Fruit fly (Drosophila melanogaster) whole organism, adult: Measurements from ENCODE around the gene Appl.
"Not testable (repeated sequence)": the region's sequence is repeated elsewhere in the genome, so short reads cannot be mapped to it uniquely, and the experiment has no call there.

ENCODE experiments used
- CG11617 ChIP-seq: fragments of 200-800 bp; sonication (Bioruptor generic); optimal IDR thresholded peaks from 2 replicates; lab custom pipeline; 2017; ENCODE audit warnings: mild to moderate bottlenecking, missing biosample characterization, missing genetic modification reagents, missing genetic modification characterization
- CG12768 ChIP-seq: fragments of 200-800 bp; sonication (Bioruptor generic); optimal IDR thresholded peaks from 2 replicates; lab custom pipeline; 2017; ENCODE audit warnings: missing biosample characterization, missing genetic modification characterization, mild to moderate bottlenecking, moderate library complexity, missing genetic modification reagents
- CG14711 ChIP-seq: fragments of 200-800 bp; sonication (Bioruptor generic); optimal IDR thresholded peaks from 2 replicates; lab custom pipeline; 2018; ENCODE audit warnings: missing biosample characterization, mild to moderate bottlenecking, missing genetic modification characterization, moderate library complexity
- CG1620 ChIP-seq: fragments of 200-800 bp; sonication (Bioruptor generic); optimal IDR thresholded peaks from 2 replicates; lab custom pipeline; 2016; ENCODE audit warnings: missing biosample characterization, missing genetic modification characterization
- CG33017 ChIP-seq: fragments of 200-800 bp; sonication (Bioruptor generic); optimal IDR thresholded peaks from 2 replicates; lab custom pipeline; 2018; ENCODE audit warnings: missing biosample characterization, mild to moderate bottlenecking, missing genetic modification characterization, moderate library complexity
- CG5204 ChIP-seq: fragments of 200-800 bp; sonication (Bioruptor generic); optimal IDR thresholded peaks from 2 replicates; lab custom pipeline; 2016; ENCODE audit warnings: missing biosample characterization, missing genetic modification characterization
- CG7045 ChIP-seq: fragments of 200-800 bp; sonication (Bioruptor generic); optimal IDR thresholded peaks from 2 replicates; lab custom pipeline; 2017; ENCODE audit warnings: missing biosample characterization, mild to moderate bottlenecking, missing genetic modification characterization
- CG7101 ChIP-seq: fragments of 200-800 bp; sonication (Bioruptor generic); optimal IDR thresholded peaks from 2 replicates; lab custom pipeline; 2018; ENCODE audit warnings: missing biosample characterization, mild to moderate bottlenecking, missing genetic modification characterization, moderate library complexity
- Clk ChIP-seq: fragments of 200-800 bp; sonication (Bioruptor generic); optimal IDR thresholded peaks from 2 replicates; lab custom pipeline; 2017; ENCODE audit warnings: missing biosample characterization, missing genetic modification characterization
- Crg-1 ChIP-seq: fragments of 200-800 bp; sonication (Bioruptor generic); optimal IDR thresholded peaks from 2 replicates; lab custom pipeline; 2016; ENCODE audit warnings: missing biosample characterization, missing genetic modification characterization
- Hr96 ChIP-seq: fragments of 200-800 bp; sonication (Bioruptor generic); optimal IDR thresholded peaks from 2 replicates; lab custom pipeline; 2016; ENCODE audit warnings: missing biosample characterization, missing genetic modification characterization
- Mnt ChIP-seq: fragments of 200-800 bp; sonication (Bioruptor generic); optimal IDR thresholded peaks from 2 replicates; lab custom pipeline; 2016; ENCODE audit warnings: missing biosample characterization, mild to moderate bottlenecking, missing genetic modification characterization
- bab1 ChIP-seq: fragments of 200-800 bp; sonication (Bioruptor generic); optimal IDR thresholded peaks from 3 replicates; lab custom pipeline; 2019; ENCODE audit warnings: missing biosample characterization, mild to moderate bottlenecking, missing genetic modification characterization, moderate library complexity
- cic ChIP-seq: fragments of 200-800 bp; sonication (Bioruptor generic); optimal IDR thresholded peaks from 2 replicates; lab custom pipeline; 2017; ENCODE audit warnings: missing biosample characterization, mild to moderate bottlenecking, missing genetic modification characterization, moderate library complexity
- cnc ChIP-seq, 2 experiments: fragments of >200 bp; optimal IDR thresholded peaks; 2 replicates each; lab custom pipeline; 2017
- kay ChIP-seq: fragments of 200-800 bp; sonication (Bioruptor generic); peaks from one replicate; lab custom pipeline; 2016; ENCODE audit warnings: missing biosample characterization, missing genetic modification characterization, borderline replicate concordance
- ovo ChIP-seq: fragments of 200-800 bp; sonication (Bioruptor generic); optimal IDR thresholded peaks from 2 replicates; lab custom pipeline; 2016; ENCODE audit warnings: missing biosample characterization, missing genetic modification characterization
- pad ChIP-seq: fragments of 200-800 bp; sonication (Bioruptor generic); optimal IDR thresholded peaks from 3 replicates; lab custom pipeline; 2017; ENCODE audit warnings: missing biosample characterization, missing genetic modification characterization, mild to moderate bottlenecking, moderate library complexity, missing genetic modification reagents
- tj ChIP-seq: fragments of 200-800 bp; sonication (Bioruptor generic); optimal IDR thresholded peaks from 3 replicates; lab custom pipeline; 2017; ENCODE audit warnings: missing biosample characterization, mild to moderate bottlenecking, missing genetic modification characterization, moderate library complexity
- toe ChIP-seq: fragments of 200-800 bp; sonication (Bioruptor generic); optimal IDR thresholded peaks from 2 replicates; lab custom pipeline; 2016; ENCODE audit warnings: missing biosample characterization, missing genetic modification characterization

Gene Appl

DNA sequence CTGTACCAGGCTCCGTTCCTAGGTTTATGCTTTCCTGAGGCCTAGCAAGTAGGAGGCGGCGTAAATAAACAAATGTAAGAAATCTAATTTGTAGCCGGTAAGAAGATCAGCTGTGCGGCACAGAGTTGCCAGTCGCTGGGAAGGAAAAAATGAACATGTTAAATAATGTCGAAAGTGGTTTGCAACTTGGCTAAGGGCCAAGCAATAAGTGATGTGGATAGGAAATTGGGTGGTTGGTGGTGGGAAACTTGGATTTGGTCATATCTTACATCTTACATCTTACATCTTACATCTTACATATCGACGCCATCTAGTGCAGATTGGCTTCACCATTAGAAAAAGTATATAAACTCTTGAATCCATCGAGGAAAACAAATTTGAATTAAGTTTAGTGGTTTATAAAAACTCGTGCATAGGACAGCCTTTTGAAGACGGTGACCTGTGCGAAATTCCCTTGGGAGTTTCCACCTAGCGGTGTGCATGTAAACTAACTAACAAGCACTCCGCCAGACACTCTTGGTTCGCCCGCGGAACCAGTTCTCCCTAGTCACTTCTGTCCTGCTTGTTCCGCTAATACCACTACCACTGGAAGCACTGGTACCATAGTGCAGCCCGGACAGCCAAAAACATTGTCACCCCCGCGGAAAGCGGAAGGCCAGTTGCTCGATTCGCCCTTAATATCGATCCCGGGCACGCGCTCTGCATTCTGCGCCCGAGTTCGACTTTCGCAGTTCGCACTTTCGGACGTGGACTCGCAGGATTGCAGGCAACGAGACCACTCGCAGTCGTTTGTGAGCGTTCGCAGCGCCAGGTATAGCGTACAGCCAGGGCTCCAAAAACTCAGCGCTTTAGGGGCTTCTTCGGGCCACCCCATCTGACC is at the start of gene Appl, which contains the start of gene CG4293:
Gene Appl, plus strand, starts transcription at position 778 of the 880 bp plus-strand sequence.
Gene CG4293, minus strand, starts transcription at position 568 of the 880 bp plus-strand sequence.
- TF ChIP-seq bab1 (GFP tag; lab: Kevin White, UChicago) (peak; percentile 23), CG14711 (peak; percentile 80), Hr96 (GFP tag; lab: Kevin White, UChicago) (peak; percentile 19), kay (no peak), Crg-1 (peak; percentile 14), CG7045 (GFP tag; lab: Kevin White, UChicago) (no peak)

DNA sequence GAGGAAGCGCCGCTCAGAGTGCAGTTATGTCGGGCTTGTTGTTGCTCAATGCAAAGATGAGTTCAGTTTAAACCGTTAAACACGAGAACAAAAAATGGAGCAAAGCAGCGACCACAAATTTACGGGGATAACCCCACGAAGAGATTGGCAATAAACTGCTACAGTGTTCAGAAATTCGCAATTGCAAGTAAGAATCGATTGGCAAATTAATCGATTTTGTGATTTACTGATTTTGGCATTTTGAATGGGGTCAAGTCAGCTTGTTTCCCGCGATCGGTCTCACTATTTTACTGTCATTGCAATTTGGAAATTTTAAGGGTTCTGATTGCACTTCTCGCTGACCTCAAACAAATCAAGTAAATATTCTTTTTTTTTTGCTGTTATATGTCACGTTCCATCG is 48.7 kb upstream of the Appl start, which contains the start of gene CG3176:
Gene CG3176, plus strand, starts transcription at position 221 of the 400 bp plus-strand sequence.
- TF ChIP-seq CG7101 (tag; lab: Kevin White, UChicago); Crg-1; CG7045 (GFP tag; lab: Kevin White, UChicago): not testable (repeated sequence)

DNA sequence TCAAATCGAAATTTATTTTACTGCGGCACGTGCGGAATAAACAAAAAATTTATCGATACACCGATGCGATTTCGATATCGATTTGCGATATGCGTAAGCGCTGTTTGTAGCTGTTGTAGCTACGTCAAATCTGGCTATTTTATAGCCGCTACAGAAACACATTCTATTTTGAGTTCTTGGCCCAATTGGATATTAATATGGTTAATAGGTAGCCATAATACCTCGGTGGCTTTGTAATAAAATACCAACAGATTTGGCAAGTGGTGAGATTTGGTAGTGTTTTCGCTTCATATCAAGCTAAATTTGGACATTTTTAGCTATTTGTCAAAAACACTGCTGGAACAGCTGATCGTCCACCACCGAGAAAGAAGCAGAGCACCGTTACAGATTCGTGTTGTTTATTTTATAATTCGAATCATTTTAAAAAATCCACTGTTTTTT is 42.8 kb upstream of the Appl start, which contains the start of the genes CG18273 and CG3156:
Gene CG18273, minus strand, starts transcription at position 65 of the 441 bp plus-strand sequence.
Gene CG3156, plus strand, starts transcription at position 362 of the 441 bp plus-strand sequence.
- TF ChIP-seq toe (GFP tag; lab: Kevin White, UChicago) (no peak), CG11617 (peak; percentile 62), Clk (GFP tag; lab: Kevin White, UChicago) (no peak), CG12768 (GFP tag; lab: Kevin White, UChicago) (no peak), CG1620 (GFP tag; lab: Kevin White, UChicago) (peak; percentile 21), CG33017 (tag; lab: Kevin White, UChicago) (no peak), CG7101 (tag; lab: Kevin White, UChicago) (peak; percentile 48), tj (GFP tag; lab: Kevin White, UChicago) (peak; percentile 6), cic (GFP tag; lab: Kevin White, UChicago) (no peak), cnc (optimal IDR thresholded peaks at IDR 0.05; lab: Kevin White, UChicago) (no peak), CG7045 (GFP tag; lab: Kevin White, UChicago) (peak; percentile 1), Hr96 (GFP tag; lab: Kevin White, UChicago) (no peak), CG5204 (GFP tag; lab: Kevin White, UChicago) (no peak), kay (no peak), Mnt (GFP tag; lab: Kevin White, UChicago) (peak; percentile 97), ovo (GFP tag; lab: Kevin White, UChicago) (peak; percentile 4), Crg-1 (no peak), bab1 (GFP tag; lab: Kevin White, UChicago) (peak; percentile 57), pad (GFP tag; lab: Kevin White, UChicago) (peak; percentile 15), CG14711 (peak; percentile 35)

DNA sequence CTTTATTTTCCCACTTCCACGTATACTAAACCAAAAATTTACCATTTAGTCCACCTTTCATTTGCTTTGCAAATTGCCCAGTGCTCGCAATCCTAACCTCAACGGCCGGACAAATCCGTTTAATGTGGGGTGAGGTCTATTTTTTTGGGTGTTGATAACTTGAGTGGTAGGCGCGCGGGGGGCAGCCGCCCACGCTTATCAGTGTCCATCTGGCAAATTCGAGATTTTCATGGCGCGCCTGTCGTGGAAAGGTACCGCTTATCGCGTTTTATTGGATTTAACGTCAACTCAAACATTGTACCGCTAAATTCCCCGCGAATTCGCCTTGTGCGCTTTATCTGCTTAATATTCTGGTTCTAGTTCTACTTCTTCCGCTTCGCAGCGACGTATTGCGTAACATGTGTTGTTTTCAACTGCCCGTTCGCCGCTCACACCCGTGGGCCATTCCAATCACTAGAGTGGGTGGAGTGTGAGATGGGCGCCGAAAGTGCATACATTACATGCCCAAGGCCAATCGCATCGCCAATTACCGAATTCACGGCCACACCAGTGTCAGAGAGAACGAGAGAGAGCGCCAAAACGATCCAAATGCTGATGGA is 37.5 kb upstream of the Appl start:
- TF ChIP-seq tj (GFP tag; lab: Kevin White, UChicago) (no peak), CG11617 (peak; percentile 11), CG12768 (GFP tag; lab: Kevin White, UChicago) (peak; percentile 35)

dm6 chrX:493445-494190 is 36.7 kb upstream of the Appl start, which contains the start of gene CG17896:
TSS of gene CG17896 (minus strand) at chrX:493495.
- TF ChIP-seq Hr96 (GFP tag; lab: Kevin White, UChicago) (no peak), bab1 (GFP tag; lab: Kevin White, UChicago) (peak; percentile 96), CG33017 (tag; lab: Kevin White, UChicago) (peak; percentile 96), ovo (GFP tag; lab: Kevin White, UChicago) (peak; percentile 99), toe (GFP tag; lab: Kevin White, UChicago) (peak; percentile 15), CG7101 (tag; lab: Kevin White, UChicago) (peak; percentile 96), Clk (GFP tag; lab: Kevin White, UChicago) (peak; percentile 80), CG12768 (GFP tag; lab: Kevin White, UChicago) (peak; percentile 89), kay (no peak), cic (GFP tag; lab: Kevin White, UChicago) (peak; percentile 91), CG1620 (GFP tag; lab: Kevin White, UChicago) (no peak), CG11617 (peak; percentile 89), CG14711 (peak; percentile 94), CG7045 (GFP tag; lab: Kevin White, UChicago) (peak; percentile 87), Crg-1 (peak; percentile 86), Mnt (GFP tag; lab: Kevin White, UChicago) (peak; percentile 78), tj (GFP tag; lab: Kevin White, UChicago) (peak; percentile 92), cnc (optimal IDR thresholded peaks at IDR 0.05; lab: Kevin White, UChicago) (no peak), pad (GFP tag; lab: Kevin White, UChicago) (peak; percentile 82), CG5204 (GFP tag; lab: Kevin White, UChicago) (no peak)
